Fruit fly (Drosophila melanogaster): ENCODE results near the gene CG8565.

The CG8565 gene

dm6 chrX:15869843-15870242, 32.2 kb downstream of the CG8565 start, which contains the start of gene CG16952 (continued):
- TF ChIP-seq ewg (GFP tag; optimal IDR thresholded peaks at IDR 0.05) (no peak), CG6175 (GFP tag; IDR thresholded peaks at IDR 0.05) (no peak), gcm2 (GFP tag; optimal IDR thresholded peaks at IDR 0.05) (no peak), pfk (GFP tag; optimal IDR thresholded peaks at IDR 0.05) (no peak), odd (GFP tag; optimal IDR thresholded peaks at IDR 0.05) (no peak), CG2712 (tag; optimal IDR thresholded peaks at IDR 0.05) (no peak), row (GFP tag; IDR thresholded peaks at IDR 0.05) (peak; percentile 59; the same call in 2 of the 3 replicates), lilli (GFP tag; optimal IDR thresholded peaks at IDR 0.05) (no peak), amos (GFP tag; IDR thresholded peaks at IDR 0.05; ENCODE audit: partially characterized antibody) (peak; percentile 84; the same call in 1 of the 2 replicates), crol (GFP tag; IDR thresholded peaks at IDR 0.05) (no peak), CG18764 (GFP tag; optimal IDR thresholded peaks at IDR 0.05) (no peak), CG31365 (tag; optimal IDR thresholded peaks at IDR 0.05) (no peak), Nf-YC (tag; optimal IDR thresholded peaks at IDR 0.05) (no peak), fd64A (GFP tag; optimal IDR thresholded peaks at IDR 0.05) (no peak), gt (GFP tag; IDR thresholded peaks at IDR 0.05) (no peak), Bgb (GFP tag; IDR thresholded peaks at IDR 0.05; ENCODE audit: partially characterized antibody) (peak; percentile 83), D (optimal IDR thresholded peaks at IDR 0.05) (no peak), D (GFP tag; optimal IDR thresholded peaks at IDR 0.05) (no peak), CG17328 (GFP tag; IDR thresholded peaks at IDR 0.05) (no peak), crp (GFP tag; optimal IDR thresholded peaks at IDR 0.05) (peak in 1 of 2 experiments; percentile 41), CoRest (tag; optimal IDR thresholded peaks at IDR 0.05) (peak; percentile 53), dm (GFP tag; optimal IDR thresholded peaks at IDR 0.05) (no peak), maf-S (GFP tag; optimal IDR thresholded peaks at IDR 0.05) (no peak), scrt (GFP tag; optimal IDR thresholded peaks at IDR 0.05) (no peak), CG30020 (tag; optimal IDR thresholded peaks at IDR 0.05) (peak; percentile 92), CG8281 (tag; optimal IDR thresholded peaks at IDR 0.05) (no peak), E2f2 (GFP tag; IDR thresholded peaks at IDR 0.05) (peak; percentile 65), Hr3 (GFP tag; optimal IDR thresholded peaks at IDR 0.05) (no peak), CG6791 (GFP tag; IDR thresholded peaks at IDR 0.05; ENCODE audit: partially characterized antibody) (peak; percentile 84), CG17186 (GFP tag; optimal IDR thresholded peaks at IDR 0.05) (peak; percentile 31), br (optimal IDR thresholded peaks at IDR 0.05) (no peak), Dad (GFP tag; optimal IDR thresholded peaks at IDR 0.05) (no peak), CG11247 (GFP tag; IDR thresholded peaks at IDR 0.05) (no peak), CG6689 (GFP tag; IDR thresholded peaks at IDR 0.05) (no peak), dysf (GFP tag; IDR thresholded peaks at IDR 0.05) (no peak), Sox100B (GFP tag; optimal IDR thresholded peaks at IDR 0.05) (no peak), HLH3B (GFP tag; IDR thresholded peaks at IDR 0.05) (no peak), slbo (GFP tag; IDR thresholded peaks at IDR 0.05) (no peak; the same call in 1 of the 2 replicates), bigmax (GFP tag; optimal IDR thresholded peaks at IDR 0.05) (no peak)

dm6 chrX:15870777-15871757, 33.4 kb downstream of the CG8565 start:
- TF ChIP-seq CG15269 (tag; optimal IDR thresholded peaks at IDR 0.05), result no peak
- no peak for TF ChIP-seq CG17186 (GFP tag; optimal IDR thresholded peaks at IDR 0.05)
- TF ChIP-seq Blimp-1 (GFP tag; optimal IDR thresholded peaks at IDR 0.05), result no peak
- no peak for TF ChIP-seq ttk (GFP tag; IDR thresholded peaks at IDR 0.05)
- TF ChIP-seq CG34422 (GFP tag; IDR thresholded peaks at IDR 0.05), result no peak
- TF ChIP-seq Deaf1 (tag; optimal IDR thresholded peaks at IDR 0.05), result no peak
- peak; percentile 82 for TF ChIP-seq pfk (GFP tag; optimal IDR thresholded peaks at IDR 0.05)
- peak; percentile 31; the same call in 1 of the 2 replicates for TF ChIP-seq NFAT (GFP tag; IDR thresholded peaks at IDR 0.05)
- TF ChIP-seq CG10209 (GFP tag; optimal IDR thresholded peaks at IDR 0.05), result peak; percentile 77
- no peak for TF ChIP-seq Sry-β (GFP tag; optimal IDR thresholded peaks at IDR 0.05)
- no peak for TF ChIP-seq inv (GFP tag; IDR thresholded peaks at IDR 0.05; ENCODE audit: partially characterized antibody)
- TF ChIP-seq Abd-B (GFP tag; optimal IDR thresholded peaks at IDR 0.05), result no peak
- peak; percentile 68 for TF ChIP-seq CG30020 (tag; optimal IDR thresholded peaks at IDR 0.05)
- TF ChIP-seq Kr (GFP tag; optimal IDR thresholded peaks at IDR 0.05), result no peak
- TF ChIP-seq Drgx (GFP tag; IDR thresholded peaks at IDR 0.05), result no peak

Data from whole organism, embryonic.